Worm (Caenorhabditis elegans): ENCODE data around the gene his-24.
A peak's percentile ranks its signal among the peaks of the same experiment; 100 is the strongest.
"Not testable (repeated sequence)": the region's sequence is repeated elsewhere in the genome, so short reads cannot be mapped to it uniquely, and the experiment has no call there.

The his-24 gene

DNA sequence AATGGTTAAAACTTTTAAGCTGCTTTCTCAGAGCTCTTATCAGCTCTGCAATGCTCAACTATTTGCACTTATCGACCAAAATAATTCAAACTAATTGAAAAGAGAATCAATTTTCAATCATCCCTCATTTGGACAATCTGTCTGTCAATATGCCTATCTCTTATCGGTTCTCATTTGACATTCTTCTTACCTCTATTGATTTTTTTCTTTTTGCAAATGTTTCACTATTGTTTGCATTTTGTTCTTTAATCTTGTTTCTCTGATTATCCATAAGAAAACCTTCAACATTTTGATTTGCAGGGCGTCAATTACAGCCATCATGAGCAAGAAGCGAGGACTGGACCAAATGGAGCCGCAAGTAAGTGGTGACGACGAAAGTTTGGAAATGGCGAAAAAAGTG lies 26.7 kb downstream of the his-24 start, which contains the start of gene D1025.10:
D1025.10 (plus strand) TSS at position 301 of the 400 bp plus-strand sequence.
- TF ChIP-seq ztf-4 (tag; optimal IDR thresholded peaks at IDR 0.05) (no peak), nhr-12 (tag; optimal IDR thresholded peaks at IDR 0.05) (no peak), lin-39 (tag; optimal IDR thresholded peaks at IDR 0.05) (no peak), tbx-2 (tag; optimal IDR thresholded peaks at IDR 0.05) (no peak), nhr-28 (tag; optimal IDR thresholded peaks at IDR 0.05) (no peak), unc-62 (GFP tag; optimal IDR thresholded peaks at IDR 0.05) (no peak), egl-27 (tag; optimal IDR thresholded peaks at IDR 0.05) (no peak), skn-1 (tag; optimal IDR thresholded peaks at IDR 0.05) (no peak), zag-1 (tag; optimal IDR thresholded peaks at IDR 0.05) (no peak), ceh-82 (tag; optimal IDR thresholded peaks at IDR 0.05) (no peak)

DNA sequence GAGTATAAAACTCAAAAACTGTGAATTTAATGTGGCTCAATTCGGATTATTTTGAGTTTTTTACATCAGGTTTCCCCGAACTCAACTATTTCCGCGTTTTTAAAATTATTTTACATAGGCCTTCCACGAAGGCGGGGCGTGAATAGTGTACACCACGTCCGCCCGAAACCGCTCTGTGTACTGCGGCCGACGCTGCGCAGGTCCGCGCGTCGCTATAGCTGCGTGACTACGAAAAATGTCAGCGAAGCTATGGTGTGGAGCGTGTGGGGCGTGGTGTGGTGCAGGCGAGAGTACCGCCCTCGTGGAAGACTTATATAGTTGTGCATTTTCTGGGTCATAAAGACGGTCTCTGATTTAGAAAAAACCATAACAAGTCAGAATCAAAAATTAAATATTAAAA lies 27.9 kb downstream of the his-24 start:
- TF ChIP-seq snpc-4 (tag; optimal IDR thresholded peaks at IDR 0.05) (peak; percentile 19), nhr-28 (tag; optimal IDR thresholded peaks at IDR 0.05) (no peak), ama-1 (optimal IDR thresholded peaks at IDR 0.05) (no peak)

DNA sequence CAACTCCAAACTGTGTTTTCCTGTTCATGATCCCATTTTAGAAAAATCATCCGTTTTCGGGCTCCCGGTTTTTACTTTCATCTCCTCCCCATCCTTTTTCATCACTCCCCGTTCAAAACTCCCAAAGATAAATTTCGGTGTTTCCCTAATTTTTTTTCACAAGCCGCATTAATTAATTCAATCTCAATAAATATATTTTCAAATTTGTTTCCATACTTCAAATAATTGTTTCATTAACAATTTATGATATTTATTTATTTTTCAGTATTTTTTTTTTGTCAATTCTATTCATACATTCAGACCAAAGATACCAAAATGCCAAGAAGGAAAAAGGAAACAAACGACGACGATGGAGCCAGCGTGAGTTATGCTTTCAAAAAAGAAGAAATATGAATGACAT lies 30.6 kb downstream of the his-24 start, which contains the start of gene D1025.1:
D1025.1 (plus strand) TSS at position 301 of the 400 bp plus-strand sequence.
- TF ChIP-seq nhr-11 (tag; optimal IDR thresholded peaks at IDR 0.05) (no peak), ztf-11 (tag; optimal IDR thresholded peaks at IDR 0.05) (no peak), sea-2 (GFP tag; optimal IDR thresholded peaks at IDR 0.05) (no peak), fos-1 (tag; optimal IDR thresholded peaks at IDR 0.05) (no peak), aly-2 (tag; optimal IDR thresholded peaks at IDR 0.05) (no peak), hmg-11 (tag; optimal IDR thresholded peaks at IDR 0.05) (no peak), ztf-4 (tag; optimal IDR thresholded peaks at IDR 0.05) (no peak)

DNA sequence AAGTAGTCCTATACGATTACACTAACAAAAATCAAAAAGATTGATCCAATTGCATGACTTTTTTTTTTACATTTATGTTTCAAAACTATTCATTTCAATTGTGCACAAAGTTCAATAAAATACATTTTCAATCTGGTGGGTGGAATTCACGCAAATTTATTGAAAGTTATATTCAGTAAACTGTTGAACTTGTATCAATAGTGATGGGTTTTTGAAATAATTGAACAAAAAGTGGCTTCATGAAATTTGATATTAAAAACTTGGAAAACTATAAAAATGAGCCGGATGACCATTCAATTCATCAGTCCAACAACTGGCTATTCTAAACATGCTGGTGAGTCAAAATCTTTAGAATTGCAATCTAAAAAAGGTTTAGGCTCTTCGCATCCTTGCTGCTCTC lies 33.4 kb downstream of the his-24 start, which contains the start of gene nspc-16:
nspc-16 (plus strand) TSS at position 301 of the 400 bp plus-strand sequence.
- no peak for TF ChIP-seq ama-1 (optimal IDR thresholded peaks at IDR 0.05)
- no peak for TF ChIP-seq fkh-10 (GFP tag; optimal IDR thresholded peaks at IDR 0.05)
- no peak for TF ChIP-seq elt-2 (tag; optimal IDR thresholded peaks at IDR 0.05)
- TF ChIP-seq nhr-43 (tag; optimal IDR thresholded peaks at IDR 0.05; ENCODE audit: poor library complexity, severe bottlenecking), result no peak
- no peak for TF ChIP-seq fos-1 (tag; optimal IDR thresholded peaks at IDR 0.05)
- no peak for TF ChIP-seq ceh-9 (tag; optimal IDR thresholded peaks at IDR 0.05)
- TF ChIP-seq nhr-67 (tag; optimal IDR thresholded peaks at IDR 0.05), result no peak
- TF ChIP-seq elt-3 (tag; optimal IDR thresholded peaks at IDR 0.05), result no peak
- TF ChIP-seq fkh-2 (tag; optimal IDR thresholded peaks at IDR 0.05), result no peak
- TF ChIP-seq snpc-4 (tag; optimal IDR thresholded peaks at IDR 0.05), result no peak
- no peak for TF ChIP-seq ztf-11 (tag; optimal IDR thresholded peaks at IDR 0.05)
- no peak for TF ChIP-seq daf-12 (tag; optimal IDR thresholded peaks at IDR 0.05)
- TF ChIP-seq nhr-76 (tag; optimal IDR thresholded peaks at IDR 0.05), result no peak
- no peak for TF ChIP-seq pqm-1 (tag; optimal IDR thresholded peaks at IDR 0.05)

DNA sequence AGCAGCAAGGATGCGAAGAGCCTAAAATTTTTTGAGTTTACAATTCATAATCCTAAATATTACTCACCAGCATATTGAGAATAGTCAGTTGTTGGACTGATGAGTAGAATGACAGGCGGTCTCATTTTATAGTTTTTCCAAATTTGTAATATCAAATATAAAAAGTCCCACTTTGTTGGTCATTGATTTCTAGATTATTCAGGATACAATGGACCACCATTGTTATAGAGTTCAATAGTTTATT lies 35.1 kb downstream of the his-24 start, which contains the start of gene nspc-17:
nspc-17 (minus strand) TSS at position 101 of the 244 bp plus-strand sequence.
- not testable (repeated sequence) for TF ChIP-seq hmg-11 (tag; optimal IDR thresholded peaks at IDR 0.05); lin-15B (tag; optimal IDR thresholded peaks at IDR 0.05); nfya-1 (tag; optimal IDR thresholded peaks at IDR 0.05; ENCODE audit: insufficient read depth)

DNA sequence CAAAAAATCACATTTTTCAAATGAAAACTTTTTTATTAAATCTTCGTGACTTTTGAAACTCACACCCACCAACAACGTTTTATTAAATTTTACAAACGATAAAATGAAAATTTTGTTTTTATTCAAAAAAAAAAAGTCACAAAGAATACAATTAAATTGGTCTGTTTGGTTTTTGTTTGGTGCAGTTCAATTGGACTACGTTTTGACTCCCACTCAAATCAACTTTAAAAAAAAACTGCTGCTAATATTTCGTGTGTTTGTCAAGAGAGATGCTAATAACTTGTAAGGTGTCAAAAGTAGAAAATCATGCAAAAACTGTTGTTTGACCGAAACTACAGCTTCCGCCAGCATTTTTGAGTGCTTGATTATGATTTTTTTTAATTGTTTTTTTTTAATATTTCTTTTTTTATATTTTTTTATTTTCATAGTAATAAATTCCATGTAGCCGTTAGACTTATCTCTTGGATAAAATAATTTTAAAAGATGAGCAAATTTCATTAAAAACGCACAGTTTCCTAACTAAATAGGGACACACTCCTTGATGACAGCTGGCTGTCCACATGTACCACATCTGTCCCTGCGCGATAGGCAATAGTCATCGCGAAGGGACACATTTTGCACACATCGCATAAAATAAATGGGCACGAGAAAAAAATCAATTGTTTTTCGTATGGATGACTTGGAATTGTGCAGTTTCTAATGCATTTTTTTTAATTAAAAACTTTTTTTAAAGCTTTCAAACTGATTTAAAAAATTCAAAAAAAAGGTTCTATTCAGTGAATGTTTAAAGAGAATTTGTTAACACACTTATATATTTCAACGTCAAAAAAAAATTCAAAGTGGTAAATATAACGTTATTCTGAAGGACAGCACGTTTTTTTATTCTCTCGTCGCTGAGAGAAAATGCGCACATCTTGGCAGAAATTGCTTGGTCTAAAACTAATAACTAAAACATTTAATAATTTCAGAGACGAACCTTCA lies 35.7 kb downstream of the his-24 start:
- TF ChIP-seq tbx-2 (tag; optimal IDR thresholded peaks at IDR 0.05), result peak; percentile 99
- peak; percentile 67 to 99 (median 79) for TF ChIP-seq elt-3 (tag; optimal IDR thresholded peaks at IDR 0.05)
- peak; percentile 73 for TF ChIP-seq ama-1 (optimal IDR thresholded peaks at IDR 0.05)
- TF ChIP-seq nhr-12 (tag; optimal IDR thresholded peaks at IDR 0.05), result peak; percentile 38
- TF ChIP-seq jun-1 (tag; optimal IDR thresholded peaks at IDR 0.05), result peak; percentile 100
- TF ChIP-seq zag-1 (tag; optimal IDR thresholded peaks at IDR 0.05), result peak; percentile 96
- peak; percentile 25 for TF ChIP-seq unc-39 (tag; optimal IDR thresholded peaks at IDR 0.05)
- peak; percentile 97 for TF ChIP-seq lsy-12 (tag; optimal IDR thresholded peaks at IDR 0.05)
- peak; percentile 90 for TF ChIP-seq pqm-1 (tag; optimal IDR thresholded peaks at IDR 0.05)
- peak; percentile 98 for TF ChIP-seq egl-27 (tag; optimal IDR thresholded peaks at IDR 0.05)
- TF ChIP-seq nhr-11 (tag; optimal IDR thresholded peaks at IDR 0.05), result peak; percentile 96
- peak; percentile 89 for TF ChIP-seq nhr-76 (tag; optimal IDR thresholded peaks at IDR 0.05)
- peak; percentile 80 for TF ChIP-seq sea-2 (GFP tag; optimal IDR thresholded peaks at IDR 0.05)
- peak; percentile 98 for TF ChIP-seq nhr-25 (tag; optimal IDR thresholded peaks at IDR 0.05)
- TF ChIP-seq snpc-4 (tag; optimal IDR thresholded peaks at IDR 0.05), result peak; percentile 94
- peak; percentile 73 for TF ChIP-seq nhr-28 (tag; optimal IDR thresholded peaks at IDR 0.05)
- peak; percentile 99 for TF ChIP-seq nhr-43 (tag; optimal IDR thresholded peaks at IDR 0.05; ENCODE audit: poor library complexity, severe bottlenecking)
- TF ChIP-seq mml-1 (tag; optimal IDR thresholded peaks at IDR 0.05), result peak; percentile 37
- peak; percentile 93 for TF ChIP-seq hmg-11 (tag; optimal IDR thresholded peaks at IDR 0.05)
- TF ChIP-seq nfya-1 (tag; optimal IDR thresholded peaks at IDR 0.05; ENCODE audit: insufficient read depth), result peak; percentile 96
- peak; percentile 97 for TF ChIP-seq daf-12 (tag; optimal IDR thresholded peaks at IDR 0.05)
- peak; percentile 90 for TF ChIP-seq mdl-1 (tag; optimal IDR thresholded peaks at IDR 0.05)
- peak; percentile 87 for TF ChIP-seq ceh-16 (tag; optimal IDR thresholded peaks at IDR 0.05)
- peak; percentile 49 for TF ChIP-seq lin-15B (tag; optimal IDR thresholded peaks at IDR 0.05)
- peak; percentile 99 for TF ChIP-seq nhr-23 (tag; optimal IDR thresholded peaks at IDR 0.05)
- peak; percentile 74 for TF ChIP-seq ztf-11 (tag; optimal IDR thresholded peaks at IDR 0.05)
